Worm (Caenorhabditis elegans) whole organism, L4/young adult: ENCODE results near the gene F54F7.10.

ENCODE experiments used
- W03F9.2 ChIP-seq: fragments of 150-350 bp; optimal IDR thresholded peaks from 2 replicates; lab custom pipeline; 2014; ENCODE audit warnings: missing biosample characterization, missing genetic modification characterization
- dao-5 ChIP-seq: sonication (generic microtip); optimal IDR thresholded peaks from 2 replicates; lab custom pipeline; 2016; ENCODE audit warnings: missing genotype, missing genetic modification characterization, moderate library complexity, missing compliant biosample characterization
- him-1 ChIP-seq: sonication (generic microtip); optimal IDR thresholded peaks from 2 replicates; lab custom pipeline; 2016; ENCODE audit warnings: missing genotype, missing genetic modification reagents, missing genetic modification characterization, missing compliant biosample characterization

F54F7.10 gene

ce11 chrX:11892328-11892727 lies 28.9 kb downstream of the F54F7.10 start, which contains the start of gene Y62H9A.8:
Gene Y62H9A.8, minus strand, starts transcription at chrX:11892428.
- no peak for TF ChIP-seq dao-5 (tag; lab: Kevin White, UChicago)
- TF ChIP-seq him-1 (tag; lab: Kevin White, UChicago) = no peak
- no peak for TF ChIP-seq W03F9.2 (tag; lab: Kevin White, UChicago)

DNA sequence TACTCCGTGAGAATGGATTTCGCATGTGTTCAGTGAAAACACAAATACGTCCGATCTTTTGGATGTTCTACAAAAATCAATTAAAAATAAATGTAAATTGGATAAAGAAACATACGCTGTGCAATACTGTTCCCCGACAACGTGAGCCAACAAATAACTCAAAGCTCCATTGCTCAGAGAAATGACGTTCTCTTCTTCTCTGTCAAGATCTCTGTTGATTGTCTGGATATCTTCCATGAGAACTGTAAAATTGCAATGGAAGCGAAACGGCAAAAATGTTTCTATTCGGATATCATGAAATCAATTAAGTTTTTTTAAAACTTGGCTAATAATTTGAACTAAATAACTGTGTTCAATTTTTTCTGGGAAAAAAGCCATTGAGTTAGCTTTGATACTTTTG lies 33.3 kb downstream of the F54F7.10 start:
- TF ChIP-seq dao-5 (tag; lab: Kevin White, UChicago) = no peak
- no peak for TF ChIP-seq him-1 (tag; lab: Kevin White, UChicago)
- no peak for TF ChIP-seq W03F9.2 (tag; lab: Kevin White, UChicago)

DNA sequence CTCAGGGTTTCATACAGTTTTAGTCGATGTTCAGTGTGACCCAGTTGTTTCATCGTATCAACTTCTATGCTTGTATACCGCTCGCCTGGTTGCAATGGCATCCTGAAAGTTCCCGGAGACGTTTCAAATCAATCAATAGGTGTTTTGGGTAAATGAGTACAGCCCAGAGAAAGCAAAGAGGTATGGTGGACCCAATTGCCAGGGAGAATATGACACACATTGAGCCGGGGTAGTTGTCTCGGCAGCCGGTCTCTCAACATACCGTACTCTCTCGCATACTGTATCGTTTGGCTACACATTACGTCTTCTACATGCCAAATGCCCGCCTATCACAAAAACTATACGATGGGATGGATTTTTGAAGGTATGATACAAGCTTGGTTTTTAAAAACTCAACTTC lies 34.6 kb downstream of the F54F7.10 start, which contains the start of gene Y62H9A.9:
TSS of gene Y62H9A.9 (minus strand) at position 101 of the 400 bp plus-strand sequence.
- TF ChIP-seq W03F9.2 (tag; lab: Kevin White, UChicago) = no peak

- TF ChIP-seq dao-5 (tag; lab: Kevin White, UChicago) = no peak
- no peak for TF ChIP-seq him-1 (tag; lab: Kevin White, UChicago)
- TF ChIP-seq W03F9.2 (tag; lab: Kevin White, UChicago) = no peak
These were observed 35.6 kb downstream of the F54F7.10 start for ce11 chrX:11899031-11899430.

ce11 chrX:11902661-11903060 lies 39.3 kb downstream of the F54F7.10 start, which contains the start of gene Y62H9A.10:
Gene Y62H9A.10, minus strand, starts transcription at chrX:11902761.
- TF ChIP-seq dao-5 (tag; lab: Kevin White, UChicago) = no peak
- TF ChIP-seq W03F9.2 (tag; lab: Kevin White, UChicago) = no peak
- TF ChIP-seq him-1 (tag; lab: Kevin White, UChicago) = no peak

ce11 chrX:11906626-11907025 lies 43.2 kb downstream of the F54F7.10 start:
- no peak for TF ChIP-seq him-1 (tag; lab: Kevin White, UChicago)
- no peak for TF ChIP-seq W03F9.2 (tag; lab: Kevin White, UChicago)
- TF ChIP-seq dao-5 (tag; lab: Kevin White, UChicago) = no peak

DNA sequence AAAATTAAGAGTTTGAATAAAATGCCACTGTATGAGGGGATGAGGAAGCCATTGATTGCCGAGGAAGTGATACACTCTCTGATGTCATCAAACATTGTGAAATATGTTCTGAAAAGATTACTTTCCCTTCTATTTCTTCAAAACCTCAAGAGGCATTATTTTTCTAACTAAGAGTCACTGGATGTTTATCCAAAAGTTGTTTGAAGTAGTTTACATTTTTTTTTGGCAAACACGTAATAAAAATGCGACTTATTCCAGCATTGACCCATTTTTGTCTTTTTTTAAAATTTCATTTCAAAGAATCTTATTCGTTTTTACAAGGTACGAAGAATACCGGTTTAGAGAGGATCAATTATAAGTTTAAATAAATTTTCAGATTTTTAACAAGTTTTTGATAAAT lies 43.9 kb downstream of the F54F7.10 start, which contains the start of gene Y62H9A.11:
TSS of gene Y62H9A.11 (minus strand) at position 101 of the 400 bp plus-strand sequence.
- TF ChIP-seq dao-5 (tag; lab: Kevin White, UChicago) (no peak), W03F9.2 (tag; lab: Kevin White, UChicago) (no peak), him-1 (tag; lab: Kevin White, UChicago) (no peak)

DNA sequence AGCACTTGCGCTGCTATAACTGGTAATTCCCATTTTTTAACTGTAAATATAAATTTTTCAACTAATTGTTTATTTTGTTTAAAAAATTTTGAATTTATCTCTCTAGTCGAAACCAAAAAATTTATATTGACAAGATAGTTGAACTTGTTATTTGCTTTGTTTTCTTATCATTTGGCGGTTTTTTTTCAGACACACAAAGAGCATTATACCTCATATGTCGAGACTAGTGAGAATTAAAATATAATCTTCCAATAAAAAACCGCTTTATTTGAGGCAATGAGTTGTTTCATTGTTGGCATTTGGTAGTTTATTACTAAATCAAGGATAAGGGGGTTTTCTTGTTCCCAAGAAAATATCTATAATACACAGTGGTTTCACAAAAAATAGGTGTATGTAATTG lies 44.8 kb downstream of the F54F7.10 start:
- no peak for TF ChIP-seq him-1 (tag; lab: Kevin White, UChicago)
- TF ChIP-seq dao-5 (tag; lab: Kevin White, UChicago) = no peak
- no peak for TF ChIP-seq W03F9.2 (tag; lab: Kevin White, UChicago)

DNA sequence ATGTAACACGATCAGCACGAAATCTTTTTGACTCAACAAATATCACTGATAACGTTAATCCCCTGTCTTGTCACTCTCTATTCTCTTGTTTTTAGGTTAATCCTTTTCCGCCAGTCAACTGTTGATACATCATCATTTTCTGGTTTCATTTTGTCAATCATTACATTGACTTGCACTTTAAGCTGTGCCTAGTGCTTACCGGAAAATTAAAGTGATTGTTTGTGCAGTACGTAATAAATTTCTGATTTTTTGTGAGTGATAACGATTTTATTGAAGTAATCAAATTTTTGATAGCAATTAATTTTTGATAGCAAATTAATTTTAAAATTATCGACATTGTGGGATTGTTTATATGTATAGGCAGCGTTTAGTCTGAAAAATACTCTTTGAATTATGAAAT lies 45.8 kb downstream of the F54F7.10 start:
- TF ChIP-seq W03F9.2 (tag; lab: Kevin White, UChicago) (no peak), him-1 (tag; lab: Kevin White, UChicago) (no peak)

ce11 chrX:11910046-11910445 lies 46.6 kb downstream of the F54F7.10 start, which contains the start of gene Y62H9A.15:
Gene Y62H9A.15, minus strand, starts transcription at chrX:11910145.
- TF ChIP-seq him-1 (tag; lab: Kevin White, UChicago) = no peak
- no peak for TF ChIP-seq dao-5 (tag; lab: Kevin White, UChicago)
- no peak for TF ChIP-seq W03F9.2 (tag; lab: Kevin White, UChicago)

DNA sequence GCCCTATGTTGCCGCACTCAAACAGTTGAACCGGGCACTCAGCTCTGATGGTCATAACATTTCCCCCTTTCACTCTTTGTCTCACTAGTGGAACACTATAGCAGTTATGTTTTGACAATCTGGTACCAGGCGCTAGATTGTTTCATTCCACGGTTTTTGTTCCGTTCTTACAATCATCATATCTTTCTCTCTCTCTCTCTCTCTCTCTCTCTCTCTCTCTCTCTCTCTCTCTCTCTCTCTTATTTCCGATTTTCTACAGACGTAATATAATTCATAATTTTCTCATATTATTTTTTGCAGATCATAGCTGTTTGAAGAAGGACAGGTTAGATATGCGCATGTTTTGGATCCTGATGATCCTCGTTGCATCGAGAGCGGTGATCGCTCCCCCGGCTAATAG lies 50.4 kb downstream of the F54F7.10 start, which contains the start of gene Y62H9A.12:
TSS of gene Y62H9A.12 (plus strand) at position 301 of the 400 bp plus-strand sequence.
- TF ChIP-seq dao-5 (tag; lab: Kevin White, UChicago) (no peak), W03F9.2 (tag; lab: Kevin White, UChicago) (no peak), him-1 (tag; lab: Kevin White, UChicago) (no peak)
